Worm (Caenorhabditis elegans): ENCODE results near the gene Y46G5A.34.

- TF ChIP-seq mab-5 (tag; optimal IDR thresholded peaks at IDR 0.05) (no peak), lsy-2 (tag; optimal IDR thresholded peaks at IDR 0.05) (no peak), ztf-11 (tag; optimal IDR thresholded peaks at IDR 0.05) (no peak)
Observed at ce11 chrII:12797211-12797794, 20.8 kb downstream of the Y46G5A.34 start.
